Worm (Caenorhabditis elegans) whole organism, young adult: ENCODE data around the gene degt-1.

ENCODE experiments used
- B0019.2 ChIP-seq: fragments of 200-800 bp; sonication (Bioruptor generic); conservative IDR thresholded peaks from 2 replicates; pipeline ENCODE4 v1.3.6; 2022; ENCODE audit warnings: missing genetic modification reagents, missing genetic modification characterization, missing compliant biosample characterization
- B0336.3 ChIP-seq: fragments of 200-800 bp; sonication (Bioruptor generic); IDR thresholded peaks from 2 replicates; pipeline ENCODE4 v1.3.6; 2022; ENCODE audit warnings: missing genetic modification characterization, missing compliant biosample characterization
- C17E4.6 ChIP-seq: fragments of 200-800 bp; sonication (Bioruptor generic); IDR thresholded peaks from 2 replicates; pipeline ENCODE4 v1.3.6; 2022; ENCODE audit warnings: missing genetic modification reagents, missing genetic modification characterization, missing compliant biosample characterization
- D2030.7 ChIP-seq: fragments of 200-800 bp; sonication (Bioruptor generic); IDR thresholded peaks from 2 replicates; pipeline ENCODE4 v1.3.6; 2022; ENCODE audit warnings: missing genetic modification reagents, missing genetic modification characterization, missing compliant biosample characterization
- F10E7.11 ChIP-seq: sonication (generic microtip); optimal IDR thresholded peaks from 2 replicates; lab custom pipeline; 2017; ENCODE audit warnings: mild to moderate bottlenecking, missing genetic modification characterization, moderate library complexity, missing compliant biosample characterization
- F23B12.7 ChIP-seq: sonication (generic microtip); optimal IDR thresholded peaks from 2 replicates; lab custom pipeline; 2017; ENCODE audit warnings: missing genetic modification characterization, mild to moderate bottlenecking, missing compliant biosample characterization, antibody characterized with exemption, moderate library complexity; ENCODE audit not compliant: insufficient read depth
- F33H1.4 ChIP-seq: fragments of 200-800 bp; sonication (Bioruptor generic); IDR thresholded peaks from 2 replicates; pipeline ENCODE4 v1.3.6; 2022; ENCODE audit warnings: missing genetic modification reagents, missing genetic modification characterization, missing compliant biosample characterization
- F52B5.7 ChIP-seq: sonication (generic microtip); optimal IDR thresholded peaks from 2 replicates; lab custom pipeline; 2016; ENCODE audit warnings: mild to moderate bottlenecking, missing genetic modification characterization, missing compliant biosample characterization
- F57C9.4 ChIP-seq: sonication (generic microtip); optimal IDR thresholded peaks from 2 replicates; lab custom pipeline; 2017; ENCODE audit warnings: mild to moderate bottlenecking, missing genetic modification characterization, missing compliant biosample characterization
- K12H6.12 ChIP-seq: fragments of 200-800 bp; sonication (Bioruptor generic); optimal IDR thresholded peaks from 2 replicates; lab custom pipeline; 2018; ENCODE audit warnings: mild to moderate bottlenecking, missing genetic modification characterization, missing compliant biosample characterization
- T07F8.4 ChIP-seq: sonication (generic microtip); optimal IDR thresholded peaks from 2 replicates; lab custom pipeline; 2016; ENCODE audit warnings: mild to moderate bottlenecking, missing genetic modification characterization, moderate library complexity, missing compliant biosample characterization
- Y53F4B.3 ChIP-seq: fragments of 200-800 bp; sonication (Bioruptor generic); IDR thresholded peaks from 2 replicates; pipeline ENCODE4 v1.3.6; 2022; ENCODE audit warnings: missing genetic modification reagents, missing genetic modification characterization, missing compliant biosample characterization
- Y95B8A.8 ChIP-seq: fragments of 200-800 bp; sonication (Bioruptor generic); IDR thresholded peaks from 2 replicates; pipeline ENCODE4 v1.3.6; 2022; ENCODE audit warnings: missing genetic modification reagents, missing genetic modification characterization, missing compliant biosample characterization
- ZK185.1 ChIP-seq: sonication (generic microtip); optimal IDR thresholded peaks from 2 replicates; lab custom pipeline; 2016; ENCODE audit warnings: mild to moderate bottlenecking, missing genetic modification characterization, missing compliant biosample characterization; ENCODE audit not compliant: poor library complexity, severe bottlenecking
- ama-1 ChIP-seq, 3 experiments: fragments of 150-350 bp in 1 of 3; sonication (generic microtip) in 2 of 3; optimal IDR thresholded peaks; 2 replicates each; lab custom pipeline; 2014 to 2018; ENCODE audit warnings: missing biosample characterization in 2 of 3, missing genetic modification characterization in 2 of 3, missing genetic modification reagents in 2 of 3
- atf-7 ChIP-seq: sonication (generic microtip); optimal IDR thresholded peaks from 2 replicates; lab custom pipeline; 2017; ENCODE audit warnings: mild to moderate bottlenecking, missing genetic modification characterization, missing compliant biosample characterization
- bed-2 ChIP-seq: fragments of 200-800 bp; sonication (Bioruptor generic); IDR thresholded peaks from 2 replicates; pipeline ENCODE4 v1.3.6; 2022; ENCODE audit warnings: missing genetic modification reagents, missing genetic modification characterization, missing compliant biosample characterization
- cebp-1 ChIP-seq, 2 experiments: fragments of 200-800 bp in 1 of 2; sonication (Bioruptor generic) in 1 of 2; sonication (generic microtip) in 1 of 2; IDR thresholded peaks in 1 of 2; optimal IDR thresholded peaks in 1 of 2; 2 replicates each; pipeline versions ENCODE4 v1.3.6 to Lab custom; 2017 to 2022; ENCODE audit warnings: missing compliant biosample characterization in 2 of 2, missing genetic modification characterization in 2 of 2, mild to moderate bottlenecking in 1 of 2, missing genetic modification reagents in 1 of 2, moderate library complexity in 1 of 2
- ceh-58 ChIP-seq: fragments of 200-800 bp; sonication (Bioruptor generic); IDR thresholded peaks from 2 replicates; pipeline ENCODE4 v1.3.6; 2022; ENCODE audit warnings: missing genetic modification characterization, missing compliant biosample characterization
- ceh-79 ChIP-seq: sonication (generic microtip); optimal IDR thresholded peaks from 2 replicates; lab custom pipeline; 2017; ENCODE audit warnings: mild to moderate bottlenecking, missing genetic modification characterization, missing compliant biosample characterization
- dpl-1 ChIP-seq: fragments of 150-350 bp; optimal IDR thresholded peaks from 2 replicates; lab custom pipeline; 2014; ENCODE audit warnings: missing biosample characterization, missing genetic modification reagents, missing genetic modification characterization
- egl-18 ChIP-seq: fragments of 200-800 bp; sonication (Bioruptor generic); IDR thresholded peaks from 2 replicates; pipeline ENCODE4 v1.3.6; 2022; ENCODE audit warnings: missing genetic modification reagents, missing genetic modification characterization, missing compliant biosample characterization
- egl-44 ChIP-seq: fragments of 200-800 bp; sonication (Bioruptor generic); IDR thresholded peaks from 2 replicates; pipeline ENCODE4 v1.3.6; 2022; ENCODE audit warnings: missing genetic modification reagents, missing genetic modification characterization, missing compliant biosample characterization
- ekl-4 ChIP-seq: fragments of 200-800 bp; sonication (Bioruptor generic); IDR thresholded peaks from 2 replicates; pipeline ENCODE4 v1.3.6; 2022; ENCODE audit warnings: missing genetic modification reagents, missing genetic modification characterization, missing compliant biosample characterization
- ets-4 ChIP-seq: fragments of 200-800 bp; sonication (Bioruptor generic); optimal IDR thresholded peaks from 2 replicates; lab custom pipeline; 2018; ENCODE audit warnings: mild to moderate bottlenecking, missing genetic modification characterization, missing compliant biosample characterization
- gei-17 ChIP-seq: fragments of 200-800 bp; sonication (Bioruptor generic); optimal IDR thresholded peaks from 2 replicates; lab custom pipeline; 2018; ENCODE audit warnings: mild to moderate bottlenecking, missing genetic modification characterization, missing compliant biosample characterization
- hsf-1 ChIP-seq: fragments of 200-800 bp; sonication (Bioruptor generic); IDR thresholded peaks from 2 replicates; pipeline ENCODE4 v1.3.6; 2022; ENCODE audit warnings: missing genetic modification reagents, missing genetic modification characterization, missing compliant biosample characterization
- let-526 ChIP-seq: fragments of 200-800 bp; sonication (Bioruptor generic); IDR thresholded peaks from 2 replicates; pipeline ENCODE4 v1.3.6; 2022; ENCODE audit warnings: missing genetic modification reagents, missing genetic modification characterization, missing compliant biosample characterization
- lin-35 ChIP-seq, 3 experiments: fragments of 150-350 bp in 2 of 3; sonication (generic microtip) in 1 of 3; optimal IDR thresholded peaks; 2 replicates each; lab custom pipeline; 2014 to 2018; ENCODE audit warnings: missing biosample characterization in 3 of 3, missing genetic modification characterization in 3 of 3, missing genetic modification reagents in 3 of 3
- madf-6 ChIP-seq: fragments of 200-800 bp; sonication (Bioruptor generic); IDR thresholded peaks from 2 replicates; pipeline ENCODE4 v1.3.6; 2022; ENCODE audit warnings: missing genetic modification reagents, missing genetic modification characterization, missing compliant biosample characterization
- mcd-1 ChIP-seq: fragments of 200-800 bp; sonication (Bioruptor generic); IDR thresholded peaks from 2 replicates; pipeline ENCODE4 v1.3.6; 2022; ENCODE audit warnings: missing genetic modification reagents, missing genetic modification characterization, missing compliant biosample characterization
- mes-4 ChIP-seq: sonication (generic microtip); optimal IDR thresholded peaks from 2 replicates; lab custom pipeline; 2016; ENCODE audit warnings: missing genotype, missing genetic modification characterization, missing compliant biosample characterization
- mxl-1 ChIP-seq: sonication (generic microtip); optimal IDR thresholded peaks from 2 replicates; lab custom pipeline; 2016; ENCODE audit warnings: missing genetic modification characterization, missing compliant biosample characterization
- nfya-2 ChIP-seq: fragments of 200-800 bp; sonication (Bioruptor generic); IDR thresholded peaks from 2 replicates; pipeline ENCODE4 v1.3.6; 2022; ENCODE audit warnings: missing genetic modification reagents, missing genetic modification characterization, missing compliant biosample characterization
- nhr-90 ChIP-seq: sonication (generic microtip); optimal IDR thresholded peaks from 2 replicates; lab custom pipeline; 2016; ENCODE audit warnings: missing genotype, mild to moderate bottlenecking, missing genetic modification characterization, missing compliant biosample characterization
- pbrm-1 ChIP-seq: fragments of 200-800 bp; sonication (Bioruptor generic); IDR thresholded peaks from 2 replicates; pipeline ENCODE4 v1.3.6; 2022; ENCODE audit warnings: missing genetic modification reagents, missing genetic modification characterization, missing compliant biosample characterization
- snpc-1.1 ChIP-seq: sonication (generic microtip); optimal IDR thresholded peaks from 2 replicates; lab custom pipeline; 2017; ENCODE audit warnings: missing genetic modification characterization, mild to moderate bottlenecking, missing compliant biosample characterization, antibody characterized with exemption, moderate library complexity, missing genotype, missing genetic modification reagents; ENCODE audit not compliant: insufficient read depth
- snpc-1.3 ChIP-seq: sonication (generic microtip); optimal IDR thresholded peaks from 2 replicates; lab custom pipeline; 2017; ENCODE audit warnings: missing genetic modification characterization, mild to moderate bottlenecking, missing compliant biosample characterization, antibody characterized with exemption, moderate library complexity, missing genotype, missing genetic modification reagents; ENCODE audit not compliant: insufficient read depth
- somi-1 ChIP-seq: fragments of 200-800 bp; sonication (Bioruptor generic); optimal IDR thresholded peaks from 2 replicates; lab custom pipeline; 2018; ENCODE audit warnings: mild to moderate bottlenecking, missing genetic modification characterization, missing compliant biosample characterization
- sptf-2 ChIP-seq: fragments of 200-800 bp; sonication (Bioruptor generic); optimal IDR thresholded peaks from 2 replicates; lab custom pipeline; 2018; ENCODE audit warnings: mild to moderate bottlenecking, missing genetic modification characterization, missing compliant biosample characterization
- tbx-9 ChIP-seq: sonication (generic microtip); optimal IDR thresholded peaks from 2 replicates; lab custom pipeline; 2016; ENCODE audit warnings: borderline replicate concordance, missing genetic modification characterization, inconsistent platforms, missing compliant biosample characterization
- unc-130 ChIP-seq: sonication (generic microtip); optimal IDR thresholded peaks from 2 replicates; lab custom pipeline; 2016; ENCODE audit warnings: missing genetic modification reagents, missing genetic modification characterization, missing compliant biosample characterization
- unc-62 ChIP-seq: fragments of 150-350 bp; optimal IDR thresholded peaks from 2 replicates; lab custom pipeline; 2014; ENCODE audit warnings: missing biosample characterization, missing genetic modification reagents, missing genetic modification characterization
- zfh-2 ChIP-seq: fragments of 200-800 bp; sonication (Bioruptor generic); conservative IDR thresholded peaks from 2 replicates; pipeline ENCODE4 v1.3.6; 2022; ENCODE audit warnings: missing genetic modification reagents, missing genetic modification characterization, missing compliant biosample characterization
- zim-3 ChIP-seq: sonication (generic microtip); optimal IDR thresholded peaks from 2 replicates; lab custom pipeline; 2017; ENCODE audit warnings: mild to moderate bottlenecking, missing genetic modification characterization, moderate library complexity, missing compliant biosample characterization
- ztf-25 ChIP-seq: fragments of 200-800 bp; sonication (Bioruptor generic); IDR thresholded peaks from 2 replicates; pipeline ENCODE4 v1.3.6; 2022; ENCODE audit warnings: missing genetic modification reagents, missing genetic modification characterization, missing compliant biosample characterization
- ztf-28 ChIP-seq: fragments of 200-800 bp; sonication (Bioruptor generic); IDR thresholded peaks from 2 replicates; pipeline ENCODE4 v1.3.6; 2022; ENCODE audit warnings: missing genetic modification reagents, missing genetic modification characterization, missing compliant biosample characterization

degt-1 gene

DNA sequence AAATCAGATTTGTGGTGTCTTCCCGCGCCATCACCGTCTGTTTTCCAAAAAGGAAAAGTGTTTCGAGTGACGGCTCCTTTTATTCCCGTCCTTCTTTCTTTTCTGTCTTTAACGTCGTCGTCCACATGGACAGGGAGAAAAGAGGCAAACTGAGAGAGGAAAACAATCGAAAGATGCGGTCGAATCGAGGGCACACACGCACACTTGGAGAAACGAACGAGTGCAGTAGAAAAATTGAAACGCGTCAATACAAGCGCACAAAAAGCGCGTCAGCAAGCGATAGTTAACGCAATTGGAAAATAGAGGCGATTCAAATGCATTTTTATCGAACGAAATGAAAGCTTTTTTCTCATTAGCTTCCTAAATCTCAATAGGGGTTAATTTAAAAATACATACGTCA lies 3.3 kb upstream of the degt-1 start (continued):
- TF ChIP-seq Y95B8A.8 (no peak), unc-62 (no peak), ZK185.1 (tag; lab: Kevin White, UChicago) (peak; percentile 88), ekl-4 (GFP tag; lab: Robert Waterston, UW) (peak; percentile 79), D2030.7 (GFP tag; lab: Robert Waterston, UW) (no peak), lin-35 (GFP tag; optimal IDR thresholded peaks at IDR 0.05; lab: Kevin White, UChicago) (peak in 2 of 3 experiments; percentile 54 to 93), B0336.3 (peak; percentile 42; the same call in 1 of the 2 replicates), mes-4 (no peak), bed-2 (GFP tag; lab: Robert Waterston, UW) (no peak), nhr-90 (tag; lab: Kevin White, UChicago) (no peak), somi-1 (GFP tag; lab: Kevin White, UChicago) (peak; percentile 78), tbx-9 (tag; lab: Kevin White, UChicago) (no peak), mxl-1 (no peak), let-526 (GFP tag; lab: Robert Waterston, UW) (0 out of 2 replicates have a peak, but pooled peaks have one; percentile 65), C17E4.6 (GFP tag; lab: Robert Waterston, UW) (no peak), snpc-1.1 (tag; lab: Kevin White, UChicago) (no peak), madf-6 (GFP tag; lab: Robert Waterston, UW) (0 out of 2 replicates have a peak, but pooled peaks have one; percentile 52), ets-4 (GFP tag; lab: Kevin White, UChicago) (no peak), ztf-25 (GFP tag; lab: Robert Waterston, UW) (no peak), egl-18 (GFP tag; lab: Robert Waterston, UW) (no peak), hsf-1 (peak; percentile 56; the same call in 1 of the 2 replicates), F57C9.4 (tag; lab: Kevin White, UChicago) (no peak), F52B5.7 (tag; lab: Kevin White, UChicago) (no peak), F10E7.11 (tag; lab: Kevin White, UChicago) (no peak), sptf-2 (GFP tag; lab: Kevin White, UChicago) (no peak), ztf-28 (GFP tag; lab: Robert Waterston, UW) (no peak), ceh-58 (GFP tag; lab: Robert Waterston, UW) (no peak), mcd-1 (GFP tag; lab: Robert Waterston, UW) (peak; percentile 82), egl-44 (GFP tag; lab: Robert Waterston, UW) (no peak), unc-130 (GFP tag; lab: Kevin White, UChicago) (no peak), ceh-79 (tag; lab: Kevin White, UChicago) (no peak), nfya-2 (no peak), atf-7 (tag; lab: Kevin White, UChicago) (peak; percentile 61), B0019.2 (no peak), dpl-1 (GFP tag; lab: Kevin White, UChicago) (peak; percentile 69), pbrm-1 (GFP tag; lab: Robert Waterston, UW) (peak; percentile 88), ama-1 (optimal IDR thresholded peaks at IDR 0.05; lab: Kevin White, UChicago) (no peak), ama-1 (GFP tag; optimal IDR thresholded peaks at IDR 0.05; lab: Kevin White, UChicago) (no peak), snpc-1.3 (tag; lab: Kevin White, UChicago) (no peak), Y53F4B.3 (GFP tag; lab: Robert Waterston, UW) (no peak), gei-17 (GFP tag; lab: Kevin White, UChicago) (no peak), T07F8.4 (no peak), cebp-1 (GFP tag; IDR thresholded peaks at IDR 0.05; lab: Robert Waterston, UW) (0 out of 2 replicates have a peak, but pooled peaks have one; percentile 46), cebp-1 (tag; optimal IDR thresholded peaks at IDR 0.05; lab: Kevin White, UChicago) (peak; percentile 90), zfh-2 (GFP tag; lab: Robert Waterston, UW) (peak; percentile 90), K12H6.12 (tag; lab: Kevin White, UChicago) (peak; percentile 92), zim-3 (tag; lab: Kevin White, UChicago) (no peak), F23B12.7 (tag; lab: Kevin White, UChicago) (peak; percentile 51), F33H1.4 (GFP tag; lab: Robert Waterston, UW) (0 out of 2 replicates have a peak, but pooled peaks have one; percentile 40)
